Worm (Caenorhabditis elegans): ENCODE data around the gene dsl-3.

Gene dsl-3

ce11 chrIV:1619519-1620311 lies 9.6 kb downstream of the dsl-3 start, which contains the start of gene nhr-92 (continued):
- TF ChIP-seq unc-62 (GFP tag; optimal IDR thresholded peaks at IDR 0.05) (no peak), nhr-28 (tag; optimal IDR thresholded peaks at IDR 0.05) (no peak), lin-35 (GFP tag; optimal IDR thresholded peaks at IDR 0.05) (peak in 1 of 2 experiments; percentile 33), ceh-90 (tag; optimal IDR thresholded peaks at IDR 0.05) (no peak)

- no peak for TF ChIP-seq C34B4.2 (tag; optimal IDR thresholded peaks at IDR 0.05)
- no peak for TF ChIP-seq F16B12.6 (tag; optimal IDR thresholded peaks at IDR 0.05)
- peak; percentile 82 for TF ChIP-seq mep-1 (tag; optimal IDR thresholded peaks at IDR 0.05)
- peak; percentile 64 for TF ChIP-seq irx-1 (tag; optimal IDR thresholded peaks at IDR 0.05)
- TF ChIP-seq tbx-2 (tag; optimal IDR thresholded peaks at IDR 0.05), result peak; percentile 58
- TF ChIP-seq ceh-8 (GFP tag; optimal IDR thresholded peaks at IDR 0.05), result no peak
- TF ChIP-seq nhr-12 (tag; optimal IDR thresholded peaks at IDR 0.05), result no peak
- TF ChIP-seq fkh-8 (tag; optimal IDR thresholded peaks at IDR 0.05), result no peak
- no peak for TF ChIP-seq hpl-2 (GFP tag; optimal IDR thresholded peaks at IDR 0.05)
- TF ChIP-seq unc-98 (GFP tag; IDR thresholded peaks at IDR 0.05), result no peak
- no peak for TF ChIP-seq ztf-11 (tag; optimal IDR thresholded peaks at IDR 0.05)
- TF ChIP-seq unc-86 (tag; optimal IDR thresholded peaks at IDR 0.05), result no peak
- TF ChIP-seq ceh-88 (GFP tag; IDR thresholded peaks at IDR 0.05), result no peak
- no peak for TF ChIP-seq aly-2 (tag; optimal IDR thresholded peaks at IDR 0.05)
- no peak for TF ChIP-seq efl-3 (GFP tag; optimal IDR thresholded peaks at IDR 0.05)
- peak; percentile 36 to 68 for TF ChIP-seq lin-35 (GFP tag; optimal IDR thresholded peaks at IDR 0.05)
- peak; percentile 84 for TF ChIP-seq nhr-20 (tag; optimal IDR thresholded peaks at IDR 0.05)
- TF ChIP-seq tlp-1 (tag; optimal IDR thresholded peaks at IDR 0.05), result no peak
- TF ChIP-seq hlh-17 (GFP tag; optimal IDR thresholded peaks at IDR 0.05; ENCODE audit: borderline replicate concordance), result no peak
- TF ChIP-seq mef-2 (tag; optimal IDR thresholded peaks at IDR 0.05), result no peak
- no peak for TF ChIP-seq pax-3 (tag; optimal IDR thresholded peaks at IDR 0.05)
- TF ChIP-seq lin-39 (tag; optimal IDR thresholded peaks at IDR 0.05), result peak; percentile 89
- TF ChIP-seq Y116A8C.19 (tag; optimal IDR thresholded peaks at IDR 0.05; ENCODE audit: borderline replicate concordance), result no peak
- no peak for TF ChIP-seq alr-1 (tag; optimal IDR thresholded peaks at IDR 0.05; ENCODE audit: borderline replicate concordance)
- no peak for TF ChIP-seq aha-1 (tag; optimal IDR thresholded peaks at IDR 0.05)
- TF ChIP-seq snu-23 (GFP tag; optimal IDR thresholded peaks at IDR 0.05), result peak; percentile 81
- no peak for TF ChIP-seq mab-9 (GFP tag; IDR thresholded peaks at IDR 0.05)
- peak; percentile 10 for TF ChIP-seq lin-13 (GFP tag; optimal IDR thresholded peaks at IDR 0.05)
- TF ChIP-seq dpl-1 (GFP tag; optimal IDR thresholded peaks at IDR 0.05), result peak in 2 of 3 experiments; percentile 23 to 33
- TF ChIP-seq grh-1 (GFP tag; IDR thresholded peaks at IDR 0.05), result peak; percentile 78
- no peak for TF ChIP-seq ces-1 (GFP tag; optimal IDR thresholded peaks at IDR 0.05)
- no peak for TF ChIP-seq unc-62 (GFP tag; optimal IDR thresholded peaks at IDR 0.05)
- TF ChIP-seq lir-3 (tag; optimal IDR thresholded peaks at IDR 0.05; ENCODE audit: poor library complexity), result peak; percentile 52
- TF ChIP-seq pqm-1 (tag; optimal IDR thresholded peaks at IDR 0.05), result no peak
- TF ChIP-seq nhr-19 (GFP tag; conservative IDR thresholded peaks at IDR 0.05), result peak; percentile 81
- TF ChIP-seq elt-2 (tag; optimal IDR thresholded peaks at IDR 0.05), result no peak
- peak; percentile 56 for TF ChIP-seq dsc-1 (tag; optimal IDR thresholded peaks at IDR 0.05)
- TF ChIP-seq ama-1 (optimal IDR thresholded peaks at IDR 0.05), result no peak
- no peak for TF ChIP-seq zip-4 (GFP tag; optimal IDR thresholded peaks at IDR 0.05)
- peak; percentile 88 for TF ChIP-seq vab-15 (tag; optimal IDR thresholded peaks at IDR 0.05)
- TF ChIP-seq jun-1 (tag; optimal IDR thresholded peaks at IDR 0.05), result no peak
- TF ChIP-seq lin-15B (tag; optimal IDR thresholded peaks at IDR 0.05), result no peak
- TF ChIP-seq fos-1 (tag; optimal IDR thresholded peaks at IDR 0.05), result no peak
- TF ChIP-seq zag-1 (tag; optimal IDR thresholded peaks at IDR 0.05), result no peak
- no peak for TF ChIP-seq fkh-4 (tag; optimal IDR thresholded peaks at IDR 0.05; ENCODE audit: borderline replicate concordance)
- peak; percentile 51 for TF ChIP-seq nhr-90 (tag; optimal IDR thresholded peaks at IDR 0.05; ENCODE audit: poor library complexity)
- TF ChIP-seq sup-37 (GFP tag; optimal IDR thresholded peaks at IDR 0.05), result no peak
Observed at ce11 chrIV:1623712-1624111, 13.6 kb downstream of the dsl-3 start, which contains the start of gene nhr-87. TSS of gene nhr-87 (plus strand) at chrIV:1624029.

Measured in whole organism, L1 larva.